Worm (Caenorhabditis elegans) whole organism, mixed stage, embryonic: ENCODE data around the gene Y39E4B.6.

Source experiments
- M03D4.4 ChIP-seq: sonication (generic microtip); optimal IDR thresholded peaks from 2 replicates; lab custom pipeline; 2017; ENCODE audit warnings: mild to moderate bottlenecking, missing genetic modification characterization, missing compliant biosample characterization
- bed-3 ChIP-seq: fragments of 200-800 bp; sonication (Bioruptor generic); optimal IDR thresholded peaks from 3 replicates; lab custom pipeline; 2018; ENCODE audit warnings: mild to moderate bottlenecking, missing genetic modification characterization, moderate library complexity, missing compliant biosample characterization
- blmp-1 ChIP-seq: fragments of 150-350 bp; optimal IDR thresholded peaks from 2 replicates; lab custom pipeline; 2014; ENCODE audit warnings: missing biosample characterization, missing genetic modification characterization
- ceh-39 ChIP-seq: fragments of 150-350 bp; optimal IDR thresholded peaks from 2 replicates; lab custom pipeline; 2014; ENCODE audit warnings: missing biosample characterization, missing genetic modification characterization
- ceh-43 ChIP-seq: fragments of 200-800 bp; sonication (Bioruptor generic); optimal IDR thresholded peaks from 2 replicates; lab custom pipeline; 2018; ENCODE audit warnings: mild to moderate bottlenecking, missing genetic modification characterization, moderate library complexity, missing compliant biosample characterization
- ces-1 ChIP-seq: fragments of 150-350 bp; optimal IDR thresholded peaks from 2 replicates; lab custom pipeline; 2014; ENCODE audit warnings: missing biosample characterization, missing genetic modification reagents, missing genetic modification characterization
- cnd-1 ChIP-seq: fragments of 200-800 bp; sonication (Bioruptor generic); optimal IDR thresholded peaks from 2 replicates; lab custom pipeline; 2018; ENCODE audit warnings: mild to moderate bottlenecking, missing genetic modification characterization, missing compliant biosample characterization
- drap-1 ChIP-seq: fragments of 200-800 bp; sonication (Bioruptor generic); optimal IDR thresholded peaks from 3 replicates; lab custom pipeline; 2018; ENCODE audit warnings: mild to moderate bottlenecking, missing genetic modification characterization, missing compliant biosample characterization
- elt-3 ChIP-seq: fragments of 150-350 bp; optimal IDR thresholded peaks from 2 replicates; lab custom pipeline; 2014; ENCODE audit warnings: missing biosample characterization, missing genetic modification characterization
- flh-1 ChIP-seq: fragments of 200-800 bp; sonication (Bioruptor generic); optimal IDR thresholded peaks from 2 replicates; lab custom pipeline; 2018; ENCODE audit warnings: mild to moderate bottlenecking, missing genetic modification characterization, moderate library complexity, missing compliant biosample characterization
- ham-2 ChIP-seq: fragments of 200-800 bp; sonication (Bioruptor generic); optimal IDR thresholded peaks from 2 replicates; lab custom pipeline; 2018; ENCODE audit warnings: mild to moderate bottlenecking, missing genetic modification characterization, missing compliant biosample characterization
- hlh-1 ChIP-seq: fragments of 150-350 bp; optimal IDR thresholded peaks from 2 replicates; lab custom pipeline; 2014; ENCODE audit warnings: missing biosample characterization, missing genetic modification reagents, missing genetic modification characterization
- lin-32 ChIP-seq: fragments of 200-800 bp; sonication (Bioruptor generic); optimal IDR thresholded peaks from 2 replicates; lab custom pipeline; 2018; ENCODE audit warnings: mild to moderate bottlenecking, missing genetic modification characterization, missing compliant biosample characterization
- lsy-2 ChIP-seq: fragments of 150-350 bp; optimal IDR thresholded peaks from 2 replicates; lab custom pipeline; 2014; ENCODE audit warnings: missing biosample characterization, missing genetic modification characterization
- mab-5 ChIP-seq: fragments of 150-350 bp; optimal IDR thresholded peaks from 2 replicates; lab custom pipeline; 2014; ENCODE audit warnings: missing biosample characterization, missing genetic modification characterization
- mep-1 ChIP-seq: fragments of 150-350 bp; optimal IDR thresholded peaks from 2 replicates; lab custom pipeline; 2017; ENCODE audit warnings: missing biosample characterization, missing genetic modification reagents, missing genetic modification characterization, inconsistent platforms
- mls-2 ChIP-seq: sonication (generic microtip); optimal IDR thresholded peaks from 2 replicates; lab custom pipeline; 2016; ENCODE audit warnings: mild to moderate bottlenecking, missing genetic modification characterization, moderate library complexity, missing compliant biosample characterization
- nhr-12 ChIP-seq: fragments of 150-350 bp; optimal IDR thresholded peaks from 2 replicates; lab custom pipeline; 2014; ENCODE audit warnings: missing biosample characterization, missing genetic modification characterization
- nhr-2 ChIP-seq: fragments of 150-350 bp; optimal IDR thresholded peaks from 2 replicates; lab custom pipeline; 2014; ENCODE audit warnings: missing biosample characterization, missing genetic modification characterization
- nhr-237 ChIP-seq: fragments of 150-350 bp; optimal IDR thresholded peaks from 2 replicates; lab custom pipeline; 2014; ENCODE audit warnings: missing biosample characterization, missing genetic modification characterization
- nhr-28 ChIP-seq: fragments of 150-350 bp; optimal IDR thresholded peaks from 2 replicates; lab custom pipeline; 2014; ENCODE audit warnings: missing biosample characterization, missing genetic modification characterization
- nhr-76 ChIP-seq: sonication (generic microtip); optimal IDR thresholded peaks from 2 replicates; lab custom pipeline; 2017; ENCODE audit warnings: missing biosample characterization, missing genetic modification characterization
- pha-4 ChIP-seq: fragments of 150-350 bp; optimal IDR thresholded peaks from 2 replicates; lab custom pipeline; 2018; ENCODE audit warnings: missing biosample characterization, missing genetic modification reagents, missing genetic modification characterization
- sem-2 ChIP-seq: fragments of 200-800 bp; sonication (Bioruptor generic); optimal IDR thresholded peaks from 2 replicates; lab custom pipeline; 2018; ENCODE audit warnings: mild to moderate bottlenecking, missing genetic modification characterization, missing compliant biosample characterization
- sptf-1 ChIP-seq: sonication (generic microtip); optimal IDR thresholded peaks from 2 replicates; lab custom pipeline; 2017; ENCODE audit warnings: mild to moderate bottlenecking, missing genetic modification characterization, moderate library complexity, missing compliant biosample characterization
- tbx-8 ChIP-seq: fragments of 200-800 bp; sonication (Bioruptor generic); optimal IDR thresholded peaks from 2 replicates; lab custom pipeline; 2018; ENCODE audit warnings: mild to moderate bottlenecking, missing genetic modification characterization, moderate library complexity, missing compliant biosample characterization
- unc-120 ChIP-seq: sonication (generic microtip); optimal IDR thresholded peaks from 2 replicates; lab custom pipeline; 2017; ENCODE audit warnings: missing genetic modification characterization, missing compliant biosample characterization; ENCODE audit not compliant: poor library complexity, severe bottlenecking
- unc-39 ChIP-seq: fragments of 150-350 bp; optimal IDR thresholded peaks from 2 replicates; lab custom pipeline; 2014; ENCODE audit warnings: missing biosample characterization, missing genetic modification characterization
- unc-62 ChIP-seq: fragments of 150-350 bp; optimal IDR thresholded peaks from 2 replicates; lab custom pipeline; 2014; ENCODE audit warnings: missing biosample characterization, missing genetic modification reagents, missing genetic modification characterization
- zip-8 ChIP-seq: fragments of 150-350 bp; optimal IDR thresholded peaks from 2 replicates; lab custom pipeline; 2014; ENCODE audit warnings: missing biosample characterization, missing genetic modification characterization
- ztf-11 ChIP-seq: fragments of 150-350 bp; optimal IDR thresholded peaks from 2 replicates; lab custom pipeline; 2014; ENCODE audit warnings: missing biosample characterization, missing genetic modification characterization

Gene Y39E4B.6

DNA sequence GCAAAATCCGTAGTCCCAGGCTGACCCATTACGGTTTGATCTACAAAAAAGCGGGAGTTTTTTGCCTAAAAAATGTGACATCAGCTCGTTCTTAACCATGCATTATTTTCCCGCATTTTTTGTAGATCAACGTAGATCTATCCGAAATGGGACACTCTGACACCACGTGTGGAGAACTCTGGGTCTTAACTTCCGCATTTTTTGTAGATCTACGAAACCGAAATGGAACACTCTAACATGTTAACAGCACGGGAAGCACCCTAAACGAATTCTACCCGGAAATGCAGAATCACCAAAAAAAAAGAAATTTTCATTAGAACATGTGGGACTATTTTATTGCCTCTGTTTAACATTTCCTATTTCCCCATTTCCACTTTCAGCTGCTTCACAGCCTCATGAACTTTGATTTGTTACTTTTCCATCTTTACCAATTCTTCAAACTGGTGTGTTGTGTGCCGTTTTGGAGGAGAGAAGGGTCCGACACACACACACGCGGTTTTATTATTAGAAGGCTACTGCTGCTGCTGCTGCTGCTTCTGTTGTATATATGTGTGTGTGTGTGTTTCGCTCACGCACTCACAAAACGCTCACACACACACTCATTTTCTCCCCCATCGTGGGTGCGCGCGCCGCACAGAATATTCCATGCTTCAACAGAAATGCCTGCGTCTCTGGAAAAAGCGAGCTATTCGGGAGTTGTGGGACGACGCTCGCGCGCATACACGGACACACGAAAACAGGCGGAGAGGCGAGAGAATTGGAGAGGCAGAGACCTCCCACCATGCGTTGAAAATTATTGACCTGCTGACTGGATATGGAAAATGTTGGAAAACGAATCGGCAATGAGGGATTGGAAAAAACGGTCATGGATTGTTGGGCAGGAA lies 2.4 kb upstream of the Y39E4B.6 start:
- TF ChIP-seq mls-2 (tag; lab: Kevin White, UChicago) (peak; percentile 91), zip-8 (tag; lab: Kevin White, UChicago) (no peak), ceh-43 (GFP tag; lab: Kevin White, UChicago) (peak; percentile 12), drap-1 (peak; percentile 80), blmp-1 (peak; percentile 17), lsy-2 (tag; lab: Kevin White, UChicago) (peak; percentile 67), mab-5 (no peak), nhr-237 (peak; percentile 4), sptf-1 (peak; percentile 82), hlh-1 (tag; lab: Kevin White, UChicago) (peak; percentile 39), ceh-39 (tag; lab: Kevin White, UChicago) (no peak), ham-2 (peak; percentile 98), unc-120 (tag; lab: Kevin White, UChicago) (peak; percentile 96), M03D4.4 (peak; percentile 57), flh-1 (GFP tag; lab: Kevin White, UChicago) (peak; percentile 12), ces-1 (GFP tag; lab: Kevin White, UChicago) (peak; percentile 65), ztf-11 (tag; lab: Kevin White, UChicago) (peak; percentile 85), lin-32 (no peak), pha-4 (tag; lab: Kevin White, UChicago) (no peak), nhr-2 (tag; lab: Kevin White, UChicago) (peak; percentile 26), unc-39 (tag; lab: Kevin White, UChicago) (no peak), sem-2 (GFP tag; lab: Kevin White, UChicago) (peak; percentile 39), nhr-76 (tag; lab: Kevin White, UChicago) (peak; percentile 45), mep-1 (peak; percentile 73), nhr-12 (tag; lab: Kevin White, UChicago) (no peak), bed-3 (GFP tag; lab: Kevin White, UChicago) (peak; percentile 45), nhr-28 (tag; lab: Kevin White, UChicago) (no peak), unc-62 (peak; percentile 61), cnd-1 (tag; lab: Kevin White, UChicago) (peak; percentile 64)

ce11 chrIII:13069416-13069815 lies 1.1 kb upstream of the Y39E4B.6 start:
- no peak for TF ChIP-seq ceh-43 (GFP tag; lab: Kevin White, UChicago)

- peak; percentile 32 for TF ChIP-seq ces-1 (GFP tag; lab: Kevin White, UChicago)
- TF ChIP-seq hlh-1 (tag; lab: Kevin White, UChicago): peak; percentile 20
- TF ChIP-seq cnd-1 (tag; lab: Kevin White, UChicago): peak; percentile 7
- peak; percentile 33 for TF ChIP-seq lsy-2 (tag; lab: Kevin White, UChicago)
- peak; percentile 7 for TF ChIP-seq bed-3 (GFP tag; lab: Kevin White, UChicago)
- TF ChIP-seq sem-2 (GFP tag; lab: Kevin White, UChicago): no peak
- no peak for TF ChIP-seq tbx-8 (GFP tag; lab: Kevin White, UChicago)
- TF ChIP-seq mls-2 (tag; lab: Kevin White, UChicago): peak; percentile 14
- TF ChIP-seq, all 35 proteins: peak for 6
These were observed 1.1 kb downstream of the Y39E4B.6 start for ce11 chrIII:13071432-13072259.

DNA sequence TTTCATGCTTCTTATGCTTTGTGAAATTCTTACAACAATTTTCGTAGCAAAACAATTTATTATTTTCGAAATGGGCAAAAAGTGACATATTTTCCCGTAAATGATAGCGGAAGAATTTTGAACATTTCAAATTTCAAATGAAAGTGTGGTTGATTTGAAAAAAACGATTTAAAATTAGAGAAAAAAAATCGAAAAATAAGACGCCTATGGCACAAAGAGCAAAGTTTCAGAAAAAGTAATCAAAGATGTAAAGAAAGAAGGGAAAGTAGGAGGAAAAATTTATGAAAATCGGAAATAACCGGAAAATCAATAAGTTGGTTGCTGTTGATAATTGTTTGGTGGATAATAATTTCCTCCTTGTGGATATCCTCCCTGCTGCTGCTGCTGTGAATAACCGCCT lies 16.9 kb downstream of the Y39E4B.6 start:
- TF ChIP-seq nhr-237: no peak
- TF ChIP-seq pha-4 (tag; lab: Kevin White, UChicago): no peak
- no peak for TF ChIP-seq ceh-43 (GFP tag; lab: Kevin White, UChicago)
- TF ChIP-seq unc-62: no peak
- no peak for TF ChIP-seq lsy-2 (tag; lab: Kevin White, UChicago)
- no peak for TF ChIP-seq lin-32
- TF ChIP-seq elt-3 (tag; lab: Kevin White, UChicago): no peak
